Worm (Caenorhabditis elegans) whole organism, mixed stage, embryonic: ENCODE measurements around the gene dars-2.

Experiments used
- M03D4.4 ChIP-seq: sonication (generic microtip); optimal IDR thresholded peaks from 2 replicates; lab custom pipeline; 2017; ENCODE audit warnings: mild to moderate bottlenecking, missing genetic modification characterization, missing compliant biosample characterization
- ceh-83 ChIP-seq: fragments of 200-800 bp; sonication (Bioruptor generic); optimal IDR thresholded peaks from 2 replicates; lab custom pipeline; 2018; ENCODE audit warnings: mild to moderate bottlenecking, missing genetic modification characterization, missing compliant biosample characterization
- ces-1 ChIP-seq: fragments of 150-350 bp; optimal IDR thresholded peaks from 2 replicates; lab custom pipeline; 2014; ENCODE audit warnings: missing biosample characterization, missing genetic modification reagents, missing genetic modification characterization
- cnd-1 ChIP-seq: fragments of 200-800 bp; sonication (Bioruptor generic); optimal IDR thresholded peaks from 2 replicates; lab custom pipeline; 2018; ENCODE audit warnings: mild to moderate bottlenecking, missing genetic modification characterization, missing compliant biosample characterization
- elt-1 ChIP-seq: sonication (generic microtip); optimal IDR thresholded peaks from 2 replicates; lab custom pipeline; 2017; ENCODE audit warnings: missing genetic modification characterization, mild to moderate bottlenecking, missing compliant biosample characterization, antibody characterized with exemption, moderate library complexity, borderline replicate concordance; ENCODE audit not compliant: insufficient read depth
- flh-1 ChIP-seq: fragments of 200-800 bp; sonication (Bioruptor generic); optimal IDR thresholded peaks from 2 replicates; lab custom pipeline; 2018; ENCODE audit warnings: mild to moderate bottlenecking, missing genetic modification characterization, moderate library complexity, missing compliant biosample characterization
- ham-2 ChIP-seq: fragments of 200-800 bp; sonication (Bioruptor generic); optimal IDR thresholded peaks from 2 replicates; lab custom pipeline; 2018; ENCODE audit warnings: mild to moderate bottlenecking, missing genetic modification characterization, missing compliant biosample characterization
- hlh-1 ChIP-seq: fragments of 150-350 bp; optimal IDR thresholded peaks from 2 replicates; lab custom pipeline; 2014; ENCODE audit warnings: missing biosample characterization, missing genetic modification reagents, missing genetic modification characterization
- lin-13 ChIP-seq: fragments of 150-350 bp; optimal IDR thresholded peaks from 2 replicates; lab custom pipeline; 2014; ENCODE audit warnings: missing biosample characterization, missing genetic modification characterization
- lsy-2 ChIP-seq: fragments of 150-350 bp; optimal IDR thresholded peaks from 2 replicates; lab custom pipeline; 2014; ENCODE audit warnings: missing biosample characterization, missing genetic modification characterization
- mab-5 ChIP-seq: fragments of 150-350 bp; optimal IDR thresholded peaks from 2 replicates; lab custom pipeline; 2014; ENCODE audit warnings: missing biosample characterization, missing genetic modification characterization
- mep-1 ChIP-seq: fragments of 150-350 bp; optimal IDR thresholded peaks from 2 replicates; lab custom pipeline; 2017; ENCODE audit warnings: missing biosample characterization, missing genetic modification reagents, missing genetic modification characterization, inconsistent platforms
- mls-2 ChIP-seq: sonication (generic microtip); optimal IDR thresholded peaks from 2 replicates; lab custom pipeline; 2016; ENCODE audit warnings: mild to moderate bottlenecking, missing genetic modification characterization, moderate library complexity, missing compliant biosample characterization
- nhr-237 ChIP-seq: fragments of 150-350 bp; optimal IDR thresholded peaks from 2 replicates; lab custom pipeline; 2014; ENCODE audit warnings: missing biosample characterization, missing genetic modification characterization
- nhr-28 ChIP-seq: fragments of 150-350 bp; optimal IDR thresholded peaks from 2 replicates; lab custom pipeline; 2014; ENCODE audit warnings: missing biosample characterization, missing genetic modification characterization
- pha-4 ChIP-seq: fragments of 150-350 bp; optimal IDR thresholded peaks from 2 replicates; lab custom pipeline; 2018; ENCODE audit warnings: missing biosample characterization, missing genetic modification reagents, missing genetic modification characterization
- tbx-8 ChIP-seq: fragments of 200-800 bp; sonication (Bioruptor generic); optimal IDR thresholded peaks from 2 replicates; lab custom pipeline; 2018; ENCODE audit warnings: mild to moderate bottlenecking, missing genetic modification characterization, moderate library complexity, missing compliant biosample characterization
- unc-39 ChIP-seq: fragments of 150-350 bp; optimal IDR thresholded peaks from 2 replicates; lab custom pipeline; 2014; ENCODE audit warnings: missing biosample characterization, missing genetic modification characterization
- ztf-11 ChIP-seq: fragments of 150-350 bp; optimal IDR thresholded peaks from 2 replicates; lab custom pipeline; 2014; ENCODE audit warnings: missing biosample characterization, missing genetic modification characterization

dars-2 gene

DNA sequence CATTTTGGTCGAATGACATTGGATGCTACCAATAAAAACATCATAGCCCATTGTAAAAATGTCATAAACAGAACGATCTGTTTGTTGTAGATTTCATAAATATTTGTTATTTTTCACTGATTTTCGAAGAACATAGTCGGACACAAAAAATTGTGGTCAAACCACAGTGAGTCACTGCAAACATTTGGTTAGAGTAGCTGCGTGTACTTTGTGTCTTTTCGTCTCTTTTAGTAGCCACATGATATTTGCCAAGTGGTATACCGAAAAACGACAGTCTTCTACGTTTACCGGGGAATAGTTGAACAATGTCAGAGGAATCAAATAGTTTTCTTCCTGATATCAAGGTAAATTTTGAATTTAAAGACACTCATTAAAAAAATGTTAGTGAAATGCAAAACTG, 43.2 kb downstream of the dars-2 start, which contains the start of gene nhr-206:
Gene nhr-206, plus strand, starts transcription at position 248 of the 400 bp plus-strand sequence.
- TF ChIP-seq lsy-2 (tag; lab: Kevin White, UChicago), result no peak
- TF ChIP-seq nhr-28 (tag; lab: Kevin White, UChicago), result no peak
- no peak for TF ChIP-seq pha-4
- no peak for TF ChIP-seq elt-1
- no peak for TF ChIP-seq tbx-8 (GFP tag; lab: Kevin White, UChicago)
- TF ChIP-seq ham-2 (GFP tag; lab: Kevin White, UChicago), result no peak
- TF ChIP-seq nhr-237, result no peak
- TF ChIP-seq hlh-1 (tag; lab: Kevin White, UChicago), result no peak
- TF ChIP-seq ceh-83 (GFP tag; lab: Kevin White, UChicago), result no peak
- no peak for TF ChIP-seq mep-1 (tag; lab: Kevin White, UChicago)
- TF ChIP-seq lin-13 (tag; lab: Kevin White, UChicago), result no peak
- TF ChIP-seq mab-5, result no peak
- no peak for TF ChIP-seq flh-1 (GFP tag; lab: Kevin White, UChicago)
- TF ChIP-seq cnd-1 (tag; lab: Kevin White, UChicago), result no peak
- TF ChIP-seq, all 35 proteins: peak for 0

DNA sequence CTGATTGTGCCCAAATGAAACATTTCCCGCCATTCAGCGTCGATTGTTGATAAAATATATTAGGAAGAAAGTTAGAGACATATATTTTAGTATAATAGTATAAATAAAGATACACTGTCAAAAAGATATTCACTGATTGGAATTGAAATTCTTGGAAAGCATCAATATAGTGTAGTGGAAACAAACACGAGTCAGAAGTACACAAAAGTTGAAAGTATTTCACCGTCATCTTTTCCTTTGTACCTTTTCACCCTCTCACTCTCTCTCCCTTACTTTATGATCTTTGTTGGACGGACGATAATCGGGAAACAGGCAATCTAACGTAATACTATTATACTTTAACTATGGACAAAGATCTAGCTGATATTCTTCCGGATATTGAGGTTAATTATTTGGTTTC, 45.5 kb downstream of the dars-2 start, which contains the start of gene nhr-208:
Gene nhr-208, plus strand, starts transcription at position 288 of the 400 bp plus-strand sequence.
- TF ChIP-seq lsy-2 (tag; lab: Kevin White, UChicago), result no peak
- TF ChIP-seq elt-1, result peak; percentile 42
- TF ChIP-seq, all 35 proteins: peak for 1

ce11 chrV:12095865-12096264, 47.3 kb downstream of the dars-2 start, which contains the start of gene nhr-207:
nhr-207 (plus strand) TSS chrV:12096146.
- TF ChIP-seq mep-1 (tag; lab: Kevin White, UChicago), result no peak
- no peak for TF ChIP-seq unc-39
- TF ChIP-seq ces-1 (GFP tag; lab: Kevin White, UChicago), result peak; percentile 28

ce11 chrV:12098123-12098522, 49.6 kb downstream of the dars-2 start, which contains the start of gene nhr-209:
nhr-209 (plus strand) TSS chrV:12098149.
- TF ChIP-seq mls-2 (tag; lab: Kevin White, UChicago), result no peak
- no peak for TF ChIP-seq lin-13 (tag; lab: Kevin White, UChicago)
- TF ChIP-seq hlh-1 (tag; lab: Kevin White, UChicago), result no peak
- no peak for TF ChIP-seq M03D4.4 (tag; lab: Kevin White, UChicago)
- TF ChIP-seq nhr-237, result no peak
- TF ChIP-seq ztf-11, result no peak

- TF ChIP-seq mls-2 (tag; lab: Kevin White, UChicago) (no peak), nhr-237 (peak; percentile 27)
Observed at ce11 chrV:12100794-12101343, 52.3 kb downstream of the dars-2 start, which contains the start of gene nhr-154. nhr-154 (plus strand) TSS chrV:12101293.
